Worm (Caenorhabditis elegans): ENCODE measurements around the gene snr-1.

ce11 chrIV:17116345-17116744, 28.5 kb downstream of the snr-1 start, which contains the start of gene cyn-13:
- TF ChIP-seq unc-62 (GFP tag; optimal IDR thresholded peaks at IDR 0.05 in 1 of 2), result no peak
- TF ChIP-seq unc-62 (tag; optimal IDR thresholded peaks at IDR 0.05), result no peak
- no peak for TF ChIP-seq snpc-4 (tag; optimal IDR thresholded peaks at IDR 0.05)
- TF ChIP-seq unc-39 (tag; optimal IDR thresholded peaks at IDR 0.05), result no peak
- no peak for TF ChIP-seq nhr-11 (tag; optimal IDR thresholded peaks at IDR 0.05)
- no peak for TF ChIP-seq aha-1 (tag)
- no peak for TF ChIP-seq ctbp-1 (GFP tag; IDR thresholded peaks at IDR 0.05)
- TF ChIP-seq nhr-25 (tag; optimal IDR thresholded peaks at IDR 0.05; ENCODE audit: borderline replicate concordance, insufficient read depth), result no peak
- TF ChIP-seq lin-15B (tag; optimal IDR thresholded peaks at IDR 0.05), result no peak
- no peak for TF ChIP-seq vab-7 (GFP tag; IDR thresholded peaks at IDR 0.05)
- no peak for TF ChIP-seq nhr-28 (tag; optimal IDR thresholded peaks at IDR 0.05)

Measured in whole organism, L4 larva.